Fruit fly (Drosophila melanogaster) whole organism: ENCODE measurements around the gene CG15930.

ENCODE experiments used
- CG8478 ChIP-seq: fragments of >200 bp; optimal IDR thresholded peaks from 2 replicates; lab custom pipeline; 2018; ENCODE audit warnings: inconsistent platforms
- Dll ChIP-seq: fragments of >200 bp; optimal IDR thresholded peaks from 2 replicates; lab custom pipeline; 2017
- EcR ChIP-seq, 2 experiments: fragments of >200 bp; optimal IDR thresholded peaks; 2 replicates each; lab custom pipeline; 2017; ENCODE audit warnings: missing biosample characterization in 2 of 2, missing genetic modification characterization in 2 of 2, missing genetic modification reagents in 2 of 2
- pan ChIP-seq: fragments of >200 bp; optimal IDR thresholded peaks from 2 replicates; lab custom pipeline; 2017
- psq ChIP-seq: fragments of >200 bp; optimal IDR thresholded peaks from 2 replicates; lab custom pipeline; 2017
- usp ChIP-seq: fragments of >200 bp; optimal IDR thresholded peaks from 2 replicates; lab custom pipeline; 2017; ENCODE audit warnings: missing biosample characterization, missing genetic modification characterization, mixed read lengths

The CG15930 gene

dm6 chrX:5317170-5317569 is at the start of gene CG15930, which contains the start of gene Sas10:
Gene CG15930, minus strand, starts transcription at chrX:5317295.
Gene Sas10, plus strand, starts transcription at chrX:5317409.
- no peak for TF ChIP-seq CG8478 (lab: Kevin White, UChicago)
- TF ChIP-seq usp (GFP tag; lab: Kevin White, UChicago): no peak
- no peak for TF ChIP-seq pan (lab: Kevin White, UChicago)
- TF ChIP-seq Dll (lab: Kevin White, UChicago): no peak
- no peak for TF ChIP-seq EcR (GFP tag; optimal IDR thresholded peaks at IDR 0.05; lab: Kevin White, UChicago)
- TF ChIP-seq psq (lab: Kevin White, UChicago): no peak

dm6 chrX:5364031-5364430 is 46.9 kb upstream of the CG15930 start:
- TF ChIP-seq usp (GFP tag; lab: Kevin White, UChicago): no peak
- TF ChIP-seq EcR (GFP tag; optimal IDR thresholded peaks at IDR 0.05; lab: Kevin White, UChicago): no peak
- no peak for TF ChIP-seq Dll (lab: Kevin White, UChicago)
- TF ChIP-seq CG8478 (lab: Kevin White, UChicago): no peak
- TF ChIP-seq psq (lab: Kevin White, UChicago): no peak
- TF ChIP-seq pan (lab: Kevin White, UChicago): no peak

- TF ChIP-seq EcR (GFP tag; optimal IDR thresholded peaks at IDR 0.05; lab: Kevin White, UChicago): no peak
- no peak for TF ChIP-seq psq (lab: Kevin White, UChicago)
- TF ChIP-seq CG8478 (lab: Kevin White, UChicago): no peak
- no peak for TF ChIP-seq Dll (lab: Kevin White, UChicago)
- TF ChIP-seq pan (lab: Kevin White, UChicago): no peak
- no peak for TF ChIP-seq usp (GFP tag; lab: Kevin White, UChicago)
Measured at dm6 chrX:5363116-5363515, 46.0 kb upstream of the CG15930 start.

dm6 chrX:5358813-5359212 is 41.7 kb upstream of the CG15930 start:
- no peak for TF ChIP-seq EcR (GFP tag; optimal IDR thresholded peaks at IDR 0.05; lab: Kevin White, UChicago)

dm6 chrX:5357035-5357434 is 39.9 kb upstream of the CG15930 start:
- TF ChIP-seq pan (lab: Kevin White, UChicago): no peak
- no peak for TF ChIP-seq CG8478 (lab: Kevin White, UChicago)
- TF ChIP-seq psq (lab: Kevin White, UChicago): no peak
- TF ChIP-seq usp (GFP tag; lab: Kevin White, UChicago): no peak
- no peak for TF ChIP-seq EcR (GFP tag; optimal IDR thresholded peaks at IDR 0.05; lab: Kevin White, UChicago)
- no peak for TF ChIP-seq Dll (lab: Kevin White, UChicago)

- TF ChIP-seq Dll (lab: Kevin White, UChicago) (no peak), CG8478 (lab: Kevin White, UChicago) (no peak), EcR (GFP tag; optimal IDR thresholded peaks at IDR 0.05; lab: Kevin White, UChicago) (no peak), psq (lab: Kevin White, UChicago) (no peak), usp (GFP tag; lab: Kevin White, UChicago) (no peak), pan (lab: Kevin White, UChicago) (no peak)
Measured at dm6 chrX:5349899-5350575, 32.9 kb upstream of the CG15930 start.

- TF ChIP-seq usp (GFP tag; lab: Kevin White, UChicago) (no peak), pan (lab: Kevin White, UChicago) (no peak), EcR (GFP tag; optimal IDR thresholded peaks at IDR 0.05; lab: Kevin White, UChicago) (no peak), psq (lab: Kevin White, UChicago) (no peak), Dll (lab: Kevin White, UChicago) (peak; percentile 12)
Measured at dm6 chrX:5339970-5340369, 22.9 kb upstream of the CG15930 start, which contains the start of gene SK. Gene SK, plus strand, starts transcription at chrX:5340236.

- TF ChIP-seq pan (lab: Kevin White, UChicago): no peak
- no peak for TF ChIP-seq Dll (lab: Kevin White, UChicago)
- no peak for TF ChIP-seq usp (GFP tag; lab: Kevin White, UChicago)
- TF ChIP-seq CG8478 (lab: Kevin White, UChicago): no peak
- TF ChIP-seq EcR (GFP tag; optimal IDR thresholded peaks at IDR 0.05; lab: Kevin White, UChicago): no peak
Measured at dm6 chrX:5338435-5338834, 21.3 kb upstream of the CG15930 start.

- TF ChIP-seq pan (lab: Kevin White, UChicago) (no peak), CG8478 (lab: Kevin White, UChicago) (no peak), usp (GFP tag; lab: Kevin White, UChicago) (no peak), Dll (lab: Kevin White, UChicago) (no peak), psq (lab: Kevin White, UChicago) (no peak), EcR (GFP tag; optimal IDR thresholded peaks at IDR 0.05; lab: Kevin White, UChicago) (no peak)
Measured at dm6 chrX:5337316-5337715, 20.2 kb upstream of the CG15930 start.

dm6 chrX:5336722-5337121 is 19.6 kb upstream of the CG15930 start:
- no peak for TF ChIP-seq usp (GFP tag; lab: Kevin White, UChicago)
- no peak for TF ChIP-seq CG8478 (lab: Kevin White, UChicago)
- TF ChIP-seq Dll (lab: Kevin White, UChicago): no peak
- no peak for TF ChIP-seq psq (lab: Kevin White, UChicago)

- no peak for TF ChIP-seq usp (GFP tag; lab: Kevin White, UChicago)
- TF ChIP-seq pan (lab: Kevin White, UChicago): no peak
- TF ChIP-seq Dll (lab: Kevin White, UChicago): no peak
- TF ChIP-seq CG8478 (lab: Kevin White, UChicago): no peak
- no peak for TF ChIP-seq psq (lab: Kevin White, UChicago)
- no peak for TF ChIP-seq EcR (GFP tag; optimal IDR thresholded peaks at IDR 0.05; lab: Kevin White, UChicago)
Measured at dm6 chrX:5332259-5332862, 15.3 kb upstream of the CG15930 start, which contains the start of gene CanB. Gene CanB, plus strand, starts transcription at chrX:5332499.
